Worm (Caenorhabditis elegans) whole organism, L4 larva: ENCODE measurements around the gene R05G6.4.

Source experiments
- F26F4.8 ChIP-seq: fragments of 200-800 bp; sonication (Bioruptor generic); conservative IDR thresholded peaks from 2 replicates; pipeline ENCODE4 v1.3.6; 2022; ENCODE audit warnings: missing genetic modification characterization, missing compliant biosample characterization
- F49E8.2 ChIP-seq: sonication (generic microtip); optimal IDR thresholded peaks from 2 replicates; lab custom pipeline; 2016; ENCODE audit warnings: missing compliant biosample characterization, mild to moderate bottlenecking, missing genetic modification characterization, borderline replicate concordance
- T20F7.1 ChIP-seq: fragments of 200-800 bp; sonication (Bioruptor generic); optimal IDR thresholded peaks from 2 replicates; lab custom pipeline; 2018; ENCODE audit warnings: mild to moderate bottlenecking, missing genetic modification characterization, missing compliant biosample characterization
- Y105C5A.15 ChIP-seq: fragments of 200-800 bp; sonication (Bioruptor generic); IDR thresholded peaks from 2 replicates; pipeline ENCODE4 v1.3.6; 2022; ENCODE audit warnings: missing genetic modification characterization, missing compliant biosample characterization
- Y48G9A.11 ChIP-seq: fragments of 200-800 bp; sonication (Bioruptor generic); IDR thresholded peaks from 2 replicates; pipeline ENCODE4 v1.3.6; 2022; ENCODE audit warnings: missing genetic modification reagents, missing genetic modification characterization, missing compliant biosample characterization
- cey-2 ChIP-seq: sonication (generic microtip); optimal IDR thresholded peaks from 3 replicates; lab custom pipeline; 2017; ENCODE audit warnings: missing genetic modification characterization, mild to moderate bottlenecking, missing compliant biosample characterization, antibody characterized with exemption, borderline replicate concordance; ENCODE audit not compliant: insufficient read depth
- ctbp-1 ChIP-seq: fragments of 200-800 bp; sonication (Bioruptor generic); IDR thresholded peaks from 2 replicates; pipeline ENCODE4 v1.3.6; 2022; ENCODE audit warnings: missing genetic modification reagents, missing genetic modification characterization, missing compliant biosample characterization
- daf-16 ChIP-seq, 3 experiments: sonication (generic microtip); optimal IDR thresholded peaks; 2 replicates each; lab custom pipeline; 2016 to 2017; ENCODE audit warnings: missing genetic modification characterization in 3 of 3, missing genetic modification reagents in 3 of 3, mild to moderate bottlenecking in 2 of 3, missing compliant biosample characterization in 2 of 3, missing biosample characterization in 1 of 3, moderate library complexity in 1 of 3
- daf-19 ChIP-seq: fragments of 200-800 bp; sonication (Bioruptor generic); conservative IDR thresholded peaks from 2 replicates; pipeline ENCODE4 v1.3.6; 2022; ENCODE audit warnings: missing genetic modification characterization, missing compliant biosample characterization
- daf-8 ChIP-seq: fragments of 200-800 bp; sonication (Bioruptor generic); IDR thresholded peaks from 2 replicates; pipeline ENCODE4 v1.3.6; 2022; ENCODE audit warnings: missing genetic modification characterization, missing compliant biosample characterization
- dmd-6 ChIP-seq: fragments of 200-800 bp; sonication (Bioruptor generic); IDR thresholded peaks from 2 replicates; pipeline ENCODE4 v1.3.6; 2022; ENCODE audit warnings: missing genetic modification reagents, missing genetic modification characterization, missing compliant biosample characterization
- dmd-9 ChIP-seq: fragments of 200-800 bp; sonication (Bioruptor generic); IDR thresholded peaks from 2 replicates; pipeline ENCODE4 v1.3.6; 2022; ENCODE audit warnings: missing genetic modification reagents, missing genetic modification characterization, missing compliant biosample characterization
- dpl-1 ChIP-seq: fragments of 150-350 bp; optimal IDR thresholded peaks from 2 replicates; lab custom pipeline; 2014; ENCODE audit warnings: missing biosample characterization, missing genetic modification reagents, missing genetic modification characterization
- duxl-1 ChIP-seq: sonication (generic microtip); optimal IDR thresholded peaks from 2 replicates; lab custom pipeline; 2016; ENCODE audit warnings: mild to moderate bottlenecking, missing genetic modification characterization, moderate library complexity, missing compliant biosample characterization; ENCODE audit not compliant: poor library complexity
- fos-1 ChIP-seq: fragments of 150-350 bp; optimal IDR thresholded peaks from 2 replicates; lab custom pipeline; 2014; ENCODE audit warnings: missing biosample characterization, missing genetic modification characterization
- hlh-30 ChIP-seq: sonication (generic microtip); optimal IDR thresholded peaks from 2 replicates; lab custom pipeline; 2017; ENCODE audit warnings: antibody characterized with exemption, mild to moderate bottlenecking, missing genetic modification characterization, missing compliant biosample characterization; ENCODE audit not compliant: insufficient read depth
- hmg-1.1 ChIP-seq: fragments of 200-800 bp; sonication (Bioruptor generic); IDR thresholded peaks from 2 replicates; pipeline ENCODE4 v1.3.6; 2022; ENCODE audit warnings: missing genetic modification reagents, missing genetic modification characterization, missing compliant biosample characterization
- lim-7 ChIP-seq: fragments of 200-800 bp; sonication (Bioruptor generic); IDR thresholded peaks from 2 replicates; pipeline ENCODE4 v1.3.6; 2022; ENCODE audit warnings: missing genetic modification characterization, missing compliant biosample characterization
- lin-38 ChIP-seq: fragments of 200-800 bp; sonication (Bioruptor generic); IDR thresholded peaks from 2 replicates; pipeline ENCODE4 v1.3.6; 2022; ENCODE audit warnings: missing genetic modification reagents, missing genetic modification characterization, missing compliant biosample characterization
- lsy-2 ChIP-seq, 2 experiments: fragments of 150-350 bp in 1 of 2; sonication (generic microtip) in 1 of 2; optimal IDR thresholded peaks; 2 replicates each; lab custom pipeline; 2014 to 2017; ENCODE audit warnings: missing biosample characterization in 2 of 2, missing genetic modification characterization in 2 of 2
- mdl-1 ChIP-seq, 2 experiments: fragments of 150-350 bp in 1 of 2; sonication (generic microtip) in 1 of 2; optimal IDR thresholded peaks; 2 replicates each; lab custom pipeline; 2014 to 2017; ENCODE audit warnings: missing biosample characterization in 2 of 2, missing genetic modification characterization in 2 of 2
- mes-2 ChIP-seq: sonication (generic microtip); optimal IDR thresholded peaks from 2 replicates; lab custom pipeline; 2016; ENCODE audit warnings: missing genotype, mild to moderate bottlenecking, missing genetic modification characterization, missing compliant biosample characterization; ENCODE audit not compliant: poor library complexity, severe bottlenecking
- nhr-11 ChIP-seq: fragments of 150-350 bp; optimal IDR thresholded peaks from 2 replicates; lab custom pipeline; 2014; ENCODE audit warnings: missing biosample characterization, missing genetic modification characterization
- nhr-28 ChIP-seq: fragments of 150-350 bp; optimal IDR thresholded peaks from 2 replicates; lab custom pipeline; 2014; ENCODE audit warnings: missing biosample characterization, missing genetic modification characterization
- php-3 ChIP-seq: fragments of 200-800 bp; sonication (Bioruptor generic); IDR thresholded peaks from 2 replicates; pipeline ENCODE4 v1.3.6; 2022; ENCODE audit warnings: missing genetic modification reagents, missing genetic modification characterization, missing compliant biosample characterization
- saeg-2 ChIP-seq: fragments of 200-800 bp; sonication (Bioruptor generic); IDR thresholded peaks from 2 replicates; pipeline ENCODE4 v1.3.6; 2022; ENCODE audit warnings: missing genetic modification reagents, missing genetic modification characterization, missing compliant biosample characterization
- tra-1 ChIP-seq: fragments of 200-800 bp; sonication (Bioruptor generic); IDR thresholded peaks from 2 replicates; pipeline ENCODE4 v1.3.6; 2022; ENCODE audit warnings: missing genetic modification reagents, missing genetic modification characterization, missing compliant biosample characterization
- unc-130 ChIP-seq: sonication (generic microtip); optimal IDR thresholded peaks from 2 replicates; lab custom pipeline; 2016; ENCODE audit warnings: missing genetic modification reagents, missing genetic modification characterization, missing compliant biosample characterization
- unc-62 ChIP-seq, 3 experiments: fragments of 150-350 bp in 1 of 3; sonication (generic microtip); optimal IDR thresholded peaks in 2 of 3; peaks in 1 of 3; 1 replicate in 1 of 3; 2 replicates in 2 of 3; lab custom pipeline; 2014 to 2017; ENCODE audit warnings: missing biosample characterization in 3 of 3, missing genetic modification characterization in 3 of 3, missing genetic modification reagents in 3 of 3, missing genotype in 1 of 3
- zag-1 ChIP-seq: fragments of 150-350 bp; optimal IDR thresholded peaks from 2 replicates; lab custom pipeline; 2014; ENCODE audit warnings: missing biosample characterization, missing genetic modification characterization
- zfp-3 ChIP-seq: fragments of 200-800 bp; sonication (Bioruptor generic); conservative IDR thresholded peaks from 2 replicates; pipeline ENCODE4 v1.3.6; 2022; ENCODE audit warnings: missing genetic modification reagents, missing genetic modification characterization, missing compliant biosample characterization
- zip-2 ChIP-seq: fragments of 150-350 bp; optimal IDR thresholded peaks from 2 replicates; lab custom pipeline; 2014; ENCODE audit warnings: missing biosample characterization, missing genetic modification characterization
- ztf-11 ChIP-seq: fragments of 150-350 bp; optimal IDR thresholded peaks from 2 replicates; lab custom pipeline; 2014; ENCODE audit warnings: missing biosample characterization, missing genetic modification characterization
- ztf-7 ChIP-seq: fragments of 150-350 bp; optimal IDR thresholded peaks from 2 replicates; lab custom pipeline; 2014; ENCODE audit warnings: missing biosample characterization, missing genetic modification characterization

Gene R05G6.4

ce11 chrIV:7507841-7508509, 5.1 kb upstream of the R05G6.4 start, which contains the start of the genes vdac-1 and R05G6.5 (continued):
- TF ChIP-seq saeg-2 (GFP tag; lab: Robert Waterston, UW): 0 out of 2 replicates have a peak, but pooled peaks have one; percentile 45
- no peak for TF ChIP-seq Y105C5A.15
- TF ChIP-seq daf-19: no peak
- TF ChIP-seq dmd-9: no peak
- TF ChIP-seq zfp-3 (GFP tag; lab: Robert Waterston, UW): peak; percentile 69
- TF ChIP-seq mdl-1 (tag; optimal IDR thresholded peaks at IDR 0.05; lab: Kevin White, UChicago): peak in 1 of 2 experiments; percentile 78
- TF ChIP-seq F26F4.8 (GFP tag; lab: Robert Waterston, UW): no peak
- TF ChIP-seq lim-7 (GFP tag; lab: Robert Waterston, UW): peak; percentile 13; the same call in 1 of the 2 replicates
- 0 out of 2 replicates have a peak, but pooled peaks have one; percentile 49 for TF ChIP-seq tra-1
- TF ChIP-seq Y48G9A.11 (GFP tag; lab: Robert Waterston, UW): no peak
- TF ChIP-seq zip-2: peak; percentile 10
- TF ChIP-seq nhr-11: peak; percentile 75
- peak; percentile 88 for TF ChIP-seq dmd-6 (GFP tag; lab: Robert Waterston, UW)
- no peak for TF ChIP-seq fos-1
- peak; percentile 89 for TF ChIP-seq dpl-1 (GFP tag; lab: Kevin White, UChicago)
- peak; percentile 93 for TF ChIP-seq nhr-28 (tag; lab: Kevin White, UChicago)
- peak; percentile 63; the same call in 1 of the 2 replicates for TF ChIP-seq ctbp-1
- TF ChIP-seq ztf-7 (tag; lab: Kevin White, UChicago): peak; percentile 22
- TF ChIP-seq cey-2 (tag; lab: Kevin White, UChicago): no peak
- TF ChIP-seq hlh-30 (tag; lab: Kevin White, UChicago): peak; percentile 92
- TF ChIP-seq hmg-1.1: peak; percentile 71
- TF ChIP-seq, all 104 proteins: peak for 53

DNA sequence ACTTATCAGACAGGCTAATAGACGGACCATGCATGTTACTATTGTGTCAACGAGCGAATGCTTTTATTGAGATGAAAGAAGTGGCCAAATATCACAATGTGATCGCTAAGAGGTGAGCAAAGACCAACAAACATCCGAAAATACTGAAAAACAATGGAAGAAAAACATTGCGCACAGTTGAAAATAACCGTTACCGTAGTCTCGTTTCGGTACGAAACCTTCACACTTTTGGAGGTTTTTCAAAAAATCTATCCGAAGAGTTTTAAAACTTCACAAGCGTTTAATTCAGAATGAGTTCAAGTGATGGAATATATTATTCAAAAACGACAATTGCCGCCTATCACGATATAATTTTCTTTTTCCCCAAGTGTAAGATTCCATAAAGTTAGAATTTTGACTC, 4.2 kb upstream of the R05G6.4 start:
- TF ChIP-seq Y48G9A.11 (GFP tag; lab: Robert Waterston, UW) (0 out of 2 replicates have a peak, but pooled peaks have one; percentile 47), php-3 (GFP tag; lab: Robert Waterston, UW) (no peak), daf-16 (GFP tag; optimal IDR thresholded peaks at IDR 0.05; lab: Kevin White, UChicago) (no peak), daf-16 (tag; optimal IDR thresholded peaks at IDR 0.05; lab: Kevin White, UChicago) (peak; percentile 16), unc-130 (GFP tag; lab: Kevin White, UChicago) (no peak), dpl-1 (GFP tag; lab: Kevin White, UChicago) (peak; percentile 27), T20F7.1 (GFP tag; lab: Kevin White, UChicago) (no peak), ztf-11 (tag; lab: Kevin White, UChicago) (no peak), daf-8 (no peak), lin-38 (GFP tag; lab: Robert Waterston, UW) (0 out of 2 replicates have a peak, but pooled peaks have one; percentile 18), nhr-28 (tag; lab: Kevin White, UChicago) (no peak), unc-62 (GFP tag; optimal IDR thresholded peaks at IDR 0.05 in 1 of 2; lab: Kevin White, UChicago) (peak in 1 of 2 experiments; percentile 38), unc-62 (tag; optimal IDR thresholded peaks at IDR 0.05; lab: Kevin White, UChicago) (no peak), zfp-3 (GFP tag; lab: Robert Waterston, UW) (no peak), lsy-2 (tag; optimal IDR thresholded peaks at IDR 0.05; lab: Kevin White, UChicago) (peak in 1 of 2 experiments; percentile 91), mes-2 (tag; lab: Kevin White, UChicago) (peak; percentile 48), F49E8.2 (tag; lab: Kevin White, UChicago) (peak; percentile 9), daf-19 (no peak), duxl-1 (tag; lab: Kevin White, UChicago) (no peak)

- TF ChIP-seq dpl-1 (GFP tag; lab: Kevin White, UChicago) (peak; percentile 18), zag-1 (tag; lab: Kevin White, UChicago) (no peak)
Measured at ce11 chrIV:7510829-7511228, 2.2 kb upstream of the R05G6.4 start.
